Worm (Caenorhabditis elegans) whole organism, late embryonic: ENCODE data around the gene C43G2.3.

Experiments used
- ceh-18 ChIP-seq: sonication (generic microtip); optimal IDR thresholded peaks from 2 replicates; lab custom pipeline; 2016; ENCODE audit warnings: missing genetic modification characterization, missing compliant biosample characterization
- ceh-24 ChIP-seq: sonication (generic microtip); optimal IDR thresholded peaks from 2 replicates; lab custom pipeline; 2016; ENCODE audit warnings: mild to moderate bottlenecking, missing genetic modification characterization, missing compliant biosample characterization
- pros-1 ChIP-seq: fragments of 150-350 bp; optimal IDR thresholded peaks from 2 replicates; lab custom pipeline; 2014; ENCODE audit warnings: missing biosample characterization, missing genetic modification reagents, missing genetic modification characterization
- tbx-2 ChIP-seq: sonication (generic microtip); optimal IDR thresholded peaks from 2 replicates; lab custom pipeline; 2016; ENCODE audit warnings: missing genetic modification characterization, missing compliant biosample characterization

DNA sequence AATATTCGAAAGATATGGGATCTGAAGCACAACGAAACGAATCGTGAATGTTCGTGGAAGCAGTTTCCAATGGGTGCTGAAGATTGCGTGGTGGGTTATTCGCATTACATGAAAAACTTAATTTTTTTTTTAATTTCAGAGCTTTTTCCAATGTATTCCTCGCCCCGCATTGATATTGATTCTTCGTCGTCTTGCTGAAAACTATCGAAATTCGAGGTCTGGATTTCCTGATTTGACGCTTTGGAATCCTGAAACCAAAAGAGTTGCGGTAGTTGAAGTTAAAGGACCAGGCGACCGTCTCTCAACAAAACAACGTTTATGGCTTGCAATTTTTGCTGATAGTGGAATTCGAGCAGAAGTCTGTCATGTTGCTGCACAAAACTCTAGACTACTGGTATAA lies 26.0 kb upstream of the C43G2.3 start:
- TF ChIP-seq ceh-18 (tag; lab: Kevin White, UChicago) = no peak
- no peak for TF ChIP-seq ceh-24 (tag; lab: Kevin White, UChicago)
- no peak for TF ChIP-seq pros-1
- no peak for TF ChIP-seq tbx-2 (tag; lab: Kevin White, UChicago)
